Worm (Caenorhabditis elegans): ENCODE results near the gene F07F6.8.

The F07F6.8 gene

ce11 chrII:5389831-5390323 is 35.7 kb downstream of the F07F6.8 start, which contains the start of gene ndx-6 (continued):
- peak; percentile 71 for TF ChIP-seq hmg-1.1 (GFP tag; IDR thresholded peaks at IDR 0.05)
- no peak for TF ChIP-seq D1046.2 (GFP tag; IDR thresholded peaks at IDR 0.05)
- TF ChIP-seq lsy-2 (tag; optimal IDR thresholded peaks at IDR 0.05), result peak; percentile 73 to 94
- no peak for TF ChIP-seq Y75B8A.6 (GFP tag; IDR thresholded peaks at IDR 0.05)
- no peak for TF ChIP-seq lim-7 (GFP tag; IDR thresholded peaks at IDR 0.05)
- TF ChIP-seq nhr-102 (tag; optimal IDR thresholded peaks at IDR 0.05), result peak; percentile 74
- no peak for TF ChIP-seq lir-3 (tag; optimal IDR thresholded peaks at IDR 0.05)
- TF ChIP-seq saeg-2 (GFP tag; IDR thresholded peaks at IDR 0.05), result no peak
- peak; percentile 66 for TF ChIP-seq hlh-30 (tag; optimal IDR thresholded peaks at IDR 0.05; ENCODE audit: insufficient read depth)
- no peak; the same call in 1 of the 2 replicates for TF ChIP-seq pha-4 (GFP tag; IDR thresholded peaks at IDR 0.05)
- TF ChIP-seq pha-4 (tag; optimal IDR thresholded peaks at IDR 0.05), result peak; percentile 64
- no peak for TF ChIP-seq F26F4.8 (GFP tag; conservative IDR thresholded peaks at IDR 0.05)
- TF ChIP-seq dve-1 (tag; optimal IDR thresholded peaks at IDR 0.05; ENCODE audit: insufficient read depth), result peak; percentile 85
- TF ChIP-seq fkh-10 (GFP tag; optimal IDR thresholded peaks at IDR 0.05), result no peak
- TF ChIP-seq hif-1 (tag; optimal IDR thresholded peaks at IDR 0.05), result peak in 1 of 2 experiments; percentile 43
- TF ChIP-seq snpc-4 (tag; optimal IDR thresholded peaks at IDR 0.05), result no peak
- no peak for TF ChIP-seq R02D3.7 (tag; optimal IDR thresholded peaks at IDR 0.05)
- TF ChIP-seq sdz-12 (GFP tag; optimal IDR thresholded peaks at IDR 0.05), result no peak
- TF ChIP-seq ZK546.5 (tag; optimal IDR thresholded peaks at IDR 0.05), result no peak
- TF ChIP-seq spr-1 (tag; optimal IDR thresholded peaks at IDR 0.05), result peak; percentile 66
- no peak for TF ChIP-seq F49E8.2 (tag; optimal IDR thresholded peaks at IDR 0.05; ENCODE audit: borderline replicate concordance)
- TF ChIP-seq vab-7 (GFP tag; IDR thresholded peaks at IDR 0.05), result no peak
- TF ChIP-seq T20F7.1 (GFP tag; optimal IDR thresholded peaks at IDR 0.05), result peak; percentile 83
- TF ChIP-seq snpc-1.2 (GFP tag; IDR thresholded peaks at IDR 0.05), result no peak
- TF ChIP-seq nhr-77 (tag; optimal IDR thresholded peaks at IDR 0.05), result peak; percentile 88
- TF ChIP-seq dpl-1 (GFP tag; optimal IDR thresholded peaks at IDR 0.05), result peak; percentile 99
- TF ChIP-seq nhr-25 (tag; optimal IDR thresholded peaks at IDR 0.05; ENCODE audit: borderline replicate concordance, insufficient read depth), result peak; percentile 76
- no peak for TF ChIP-seq F44E2.7 (GFP tag; IDR thresholded peaks at IDR 0.05)
- no peak for TF ChIP-seq lin-1 (GFP tag; IDR thresholded peaks at IDR 0.05)
- 0 out of 2 replicates have a peak, but pooled peaks have one; percentile 32 for TF ChIP-seq lin-29 (GFP tag; IDR thresholded peaks at IDR 0.05)
- no peak for TF ChIP-seq madf-5 (GFP tag; IDR thresholded peaks at IDR 0.05)
- TF ChIP-seq F37D6.2 (tag; optimal IDR thresholded peaks at IDR 0.05), result peak; percentile 31
- no peak for TF ChIP-seq F10B5.3 (tag; optimal IDR thresholded peaks at IDR 0.05)
- TF ChIP-seq mep-1 (tag; optimal IDR thresholded peaks at IDR 0.05), result peak; percentile 86
- TF ChIP-seq gei-8 (GFP tag; optimal IDR thresholded peaks at IDR 0.05), result no peak
- TF ChIP-seq nhr-48 (tag; optimal IDR thresholded peaks at IDR 0.05), result peak; percentile 67
- peak; percentile 49 for TF ChIP-seq nhr-28 (tag; optimal IDR thresholded peaks at IDR 0.05)
- TF ChIP-seq nhr-10 (tag; optimal IDR thresholded peaks at IDR 0.05), result no peak
- TF ChIP-seq egl-27 (tag; optimal IDR thresholded peaks at IDR 0.05), result no peak
- TF ChIP-seq daf-16 (GFP tag; optimal IDR thresholded peaks at IDR 0.05), result no peak
- TF ChIP-seq daf-16 (tag; optimal IDR thresholded peaks at IDR 0.05), result peak; percentile 47
- peak in 1 of 2 experiments; percentile 89 for TF ChIP-seq unc-62 (GFP tag; optimal IDR thresholded peaks at IDR 0.05 in 1 of 2)
- no peak for TF ChIP-seq unc-62 (tag; optimal IDR thresholded peaks at IDR 0.05)
- TF ChIP-seq ces-1 (GFP tag; optimal IDR thresholded peaks at IDR 0.05), result no peak
- no peak for TF ChIP-seq nhr-41 (GFP tag; IDR thresholded peaks at IDR 0.05)
- peak; percentile 43 for TF ChIP-seq ztf-7 (tag; optimal IDR thresholded peaks at IDR 0.05)
- no peak for TF ChIP-seq dmd-8 (GFP tag; IDR thresholded peaks at IDR 0.05)
- no peak for TF ChIP-seq tra-1 (GFP tag; IDR thresholded peaks at IDR 0.05)
- TF ChIP-seq ztf-11 (tag; optimal IDR thresholded peaks at IDR 0.05), result no peak
- no peak for TF ChIP-seq lin-39 (tag; optimal IDR thresholded peaks at IDR 0.05)
- TF ChIP-seq dmd-6 (GFP tag; IDR thresholded peaks at IDR 0.05), result peak; percentile 61
- peak; percentile 55 for TF ChIP-seq ama-1 (optimal IDR thresholded peaks at IDR 0.05)
